Worm (Caenorhabditis elegans): ENCODE data around the gene nep-22.

DNA sequence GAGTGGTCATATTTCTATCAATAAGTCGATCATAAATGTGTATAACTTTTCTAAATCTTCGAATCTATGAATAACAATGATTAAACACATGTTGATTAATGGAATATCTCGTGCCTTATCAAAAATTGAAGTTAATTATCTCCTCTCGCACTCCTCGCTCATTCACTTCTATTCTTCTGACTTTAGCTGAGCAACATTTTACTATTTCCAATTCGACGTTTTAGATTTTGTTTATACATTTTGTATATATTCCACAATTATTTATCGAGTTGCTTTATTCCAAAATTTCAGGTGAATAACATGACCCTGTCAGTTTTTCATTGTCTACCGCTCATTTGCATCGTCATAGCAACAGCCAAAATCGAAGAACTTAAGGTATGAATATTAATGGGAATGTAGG, 7.0 kb upstream of the nep-22 start, which contains the start of gene T25B6.3:
- TF ChIP-seq him-1 (tag; optimal IDR thresholded peaks at IDR 0.05) (no peak), W03F9.2 (tag; optimal IDR thresholded peaks at IDR 0.05) (no peak)

Data from whole organism, L4/young adult.